Fruit fly (Drosophila melanogaster): ENCODE measurements around the gene pnt.

DNA sequence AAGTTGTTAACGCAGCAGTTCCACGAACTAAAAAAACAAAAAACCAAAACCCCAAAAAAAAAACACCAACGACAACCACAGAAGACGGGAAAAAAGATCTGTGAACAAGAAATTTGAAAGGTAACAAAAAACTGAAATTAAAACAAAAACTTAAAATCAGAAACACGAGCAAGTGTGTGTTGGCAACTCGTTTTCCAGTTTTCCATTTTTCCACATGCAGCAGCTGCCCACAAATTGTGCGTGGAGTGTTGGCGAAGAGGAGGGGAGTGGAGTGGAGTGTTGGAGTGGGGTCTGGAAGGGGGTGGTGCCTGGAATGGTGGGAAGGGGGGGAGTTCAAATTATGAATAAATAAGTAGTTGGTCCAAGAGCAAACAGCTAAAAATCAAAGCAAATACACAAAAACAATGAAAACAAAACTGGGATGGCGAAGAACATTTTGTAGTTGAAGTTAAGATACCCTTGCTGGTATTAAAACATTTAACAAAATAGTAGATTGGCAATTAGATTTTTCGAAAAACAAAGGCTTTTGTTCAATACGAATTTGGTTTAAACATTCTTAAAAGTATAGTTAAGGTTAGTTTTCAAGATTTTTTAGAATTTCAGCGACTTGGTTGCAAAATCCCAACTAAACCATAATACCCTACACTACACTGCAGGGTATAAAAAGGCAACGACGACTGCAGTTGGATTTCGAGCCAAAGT lies 12.5 kb downstream of the pnt start:
- TF ChIP-seq Lpt (GFP tag; optimal IDR thresholded peaks at IDR 0.05): no peak
- TF ChIP-seq cyc (GFP tag; optimal IDR thresholded peaks at IDR 0.05): peak; percentile 64
- TF ChIP-seq CG6808 (GFP tag; optimal IDR thresholded peaks at IDR 0.05): no peak
- TF ChIP-seq Ets21C (GFP tag; optimal IDR thresholded peaks at IDR 0.05): peak; percentile 50
- no peak for TF ChIP-seq CG9139 (GFP tag; optimal IDR thresholded peaks at IDR 0.05)
- TF ChIP-seq CG11762 (GFP tag; optimal IDR thresholded peaks at IDR 0.05; ENCODE audit: insufficient read depth): no peak
- no peak for TF ChIP-seq CG15336 (GFP tag; IDR thresholded peaks at IDR 0.05)
- peak; percentile 60 for TF ChIP-seq Hr4 (GFP tag; optimal IDR thresholded peaks at IDR 0.05)
- no peak for TF ChIP-seq dsx (GFP tag; optimal IDR thresholded peaks at IDR 0.05; ENCODE audit: poor library complexity, severe bottlenecking)
- TF ChIP-seq fd85E (GFP tag; optimal IDR thresholded peaks at IDR 0.05): no peak
- 0 out of 3 replicates have a peak, but pooled peaks have one; percentile 32 for TF ChIP-seq CG6163 (GFP tag; IDR thresholded peaks at IDR 0.05)
- peak; percentile 71 for TF ChIP-seq Sox102F (GFP tag; optimal IDR thresholded peaks at IDR 0.05)

Data from whole organism, prepupa.